Fruit fly (Drosophila melanogaster): ENCODE data around the gene sl.

The sl gene

DNA sequence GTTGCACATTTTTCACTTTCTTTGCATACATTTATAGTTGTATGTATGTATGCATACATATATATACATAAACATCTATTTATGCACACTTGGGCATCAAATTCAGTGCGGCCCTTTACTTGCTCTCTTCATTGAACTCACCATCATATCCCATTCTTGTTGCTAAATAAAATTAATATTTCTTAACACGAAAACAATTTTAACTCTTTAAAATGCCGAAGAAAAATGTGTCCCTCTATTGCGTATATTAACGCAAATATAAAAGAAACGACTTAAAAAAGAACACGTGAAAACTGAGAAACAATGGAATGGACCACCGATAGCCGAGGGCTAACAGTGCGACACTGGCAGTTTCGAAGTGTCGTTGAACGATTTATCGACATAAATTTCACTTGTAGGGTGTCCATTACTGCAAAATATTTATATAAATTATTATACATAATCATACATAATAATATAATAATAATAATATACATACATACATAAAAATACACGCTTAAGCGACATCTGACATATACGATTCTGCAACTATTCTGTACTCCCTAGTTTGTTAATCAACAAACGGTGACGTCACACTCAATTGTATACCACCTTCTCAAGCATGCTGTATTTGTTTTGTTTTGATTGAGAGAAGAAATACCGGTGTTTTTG lies 8.7 kb downstream of the sl start, which contains the start of the genes U2af50 and PIG-Q (continued):
- TF ChIP-seq spab (GFP tag; optimal IDR thresholded peaks at IDR 0.05) (no peak), Sox102F (GFP tag; optimal IDR thresholded peaks at IDR 0.05) (no peak), CG3032 (tag; optimal IDR thresholded peaks at IDR 0.05) (peak; percentile 93), CG6163 (GFP tag; IDR thresholded peaks at IDR 0.05) (no peak), Hr38 (GFP tag; optimal IDR thresholded peaks at IDR 0.05) (no peak), Ets96B (tag; optimal IDR thresholded peaks at IDR 0.05) (peak; percentile 91), Sox14 (GFP tag; optimal IDR thresholded peaks at IDR 0.05) (peak; percentile 74), pdm3 (GFP tag; optimal IDR thresholded peaks at IDR 0.05) (peak; percentile 81), Eip93F (GFP tag; optimal IDR thresholded peaks at IDR 0.05) (peak; percentile 38), Met (GFP tag; optimal IDR thresholded peaks at IDR 0.05) (peak; percentile 80), Hr39 (GFP tag; optimal IDR thresholded peaks at IDR 0.05) (peak; percentile 75), fd59A (GFP tag; optimal IDR thresholded peaks at IDR 0.05) (no peak), Sox15 (GFP tag; optimal IDR thresholded peaks at IDR 0.05) (peak; percentile 84), CG6276 (GFP tag; optimal IDR thresholded peaks at IDR 0.05) (no peak), svp (GFP tag) (no peak), dac (GFP tag; optimal IDR thresholded peaks at IDR 0.05) (peak; percentile 82), CG9139 (GFP tag; optimal IDR thresholded peaks at IDR 0.05) (peak; percentile 86), Eip75B (GFP tag; optimal IDR thresholded peaks at IDR 0.05) (no peak)

DNA sequence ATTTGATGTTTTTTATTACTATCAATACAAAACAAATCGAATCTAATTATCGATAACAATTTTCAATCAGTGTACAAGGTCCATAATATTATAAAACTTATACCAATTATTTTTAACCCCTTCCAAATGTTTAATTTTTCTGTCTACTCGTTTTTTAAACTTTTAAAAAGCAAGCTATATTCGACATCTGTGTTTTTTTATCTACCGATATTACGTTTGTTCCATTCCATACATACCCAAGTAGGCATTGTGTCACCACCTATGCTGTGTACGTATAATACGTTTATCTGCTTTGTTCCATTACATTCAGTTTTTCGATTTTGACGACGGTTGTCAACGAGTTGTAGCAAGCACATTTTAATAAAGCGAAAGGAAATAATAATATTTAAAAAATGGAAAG lies 11.2 kb downstream of the sl start, which contains the start of gene nonA:
TSS of gene nonA (plus strand) at position 264 of the 400 bp plus-strand sequence.
- TF ChIP-seq Hr38 (GFP tag; optimal IDR thresholded peaks at IDR 0.05) (no peak), vri (GFP tag; optimal IDR thresholded peaks at IDR 0.05) (peak; percentile 23), fkh (GFP tag; optimal IDR thresholded peaks at IDR 0.05) (no peak), CG32006 (GFP tag; optimal IDR thresholded peaks at IDR 0.05) (no peak), dac (GFP tag; optimal IDR thresholded peaks at IDR 0.05) (no peak), Met (GFP tag; optimal IDR thresholded peaks at IDR 0.05) (peak; percentile 2), topi (GFP tag; optimal IDR thresholded peaks at IDR 0.05) (peak; percentile 12), esn (GFP tag; optimal IDR thresholded peaks at IDR 0.05) (peak; percentile 9), Smox (GFP tag; optimal IDR thresholded peaks at IDR 0.05) (no peak), Lpt (GFP tag; optimal IDR thresholded peaks at IDR 0.05) (no peak), CG10631 (GFP tag; optimal IDR thresholded peaks at IDR 0.05) (no peak), Eip78C (GFP tag) (peak; percentile 27), Sox14 (GFP tag; optimal IDR thresholded peaks at IDR 0.05) (peak; percentile 55), dsx (GFP tag; optimal IDR thresholded peaks at IDR 0.05; ENCODE audit: poor library complexity, severe bottlenecking) (no peak), CG7368 (GFP tag; optimal IDR thresholded peaks at IDR 0.05) (no peak), CG8319 (GFP tag; optimal IDR thresholded peaks at IDR 0.05) (no peak), Hr4 (GFP tag; optimal IDR thresholded peaks at IDR 0.05) (no peak)

dm6 chrX:16368585-16368984 lies 18.5 kb downstream of the sl start:
- no peak for TF ChIP-seq vri (GFP tag; optimal IDR thresholded peaks at IDR 0.05)
- TF ChIP-seq fkh (GFP tag; optimal IDR thresholded peaks at IDR 0.05): no peak
- no peak for TF ChIP-seq Eip78C (GFP tag)
- no peak for TF ChIP-seq CG3919 (GFP tag; optimal IDR thresholded peaks at IDR 0.05)
- TF ChIP-seq CG32006 (GFP tag; optimal IDR thresholded peaks at IDR 0.05): no peak
- TF ChIP-seq CG8632 (GFP tag; optimal IDR thresholded peaks at IDR 0.05): no peak
- no peak for TF ChIP-seq net (GFP tag; optimal IDR thresholded peaks at IDR 0.05)
- no peak for TF ChIP-seq dac (GFP tag; optimal IDR thresholded peaks at IDR 0.05)
- TF ChIP-seq CG11294 (GFP tag; IDR thresholded peaks at IDR 0.05): no peak
- TF ChIP-seq eg (GFP tag; IDR thresholded peaks at IDR 0.05): no peak
- TF ChIP-seq CG7368 (GFP tag; optimal IDR thresholded peaks at IDR 0.05): no peak
- TF ChIP-seq Sox14 (GFP tag; optimal IDR thresholded peaks at IDR 0.05): no peak
- TF ChIP-seq svp (GFP tag): no peak
- no peak for TF ChIP-seq CG6163 (GFP tag; IDR thresholded peaks at IDR 0.05)
- TF ChIP-seq CG10631 (GFP tag; optimal IDR thresholded peaks at IDR 0.05): no peak

Measured in whole organism, prepupa.